Worm (Caenorhabditis elegans): Measurements from ENCODE around the gene Y59E9AL.36.

Gene Y59E9AL.36

ce11 chrIV:5202575-5202974 lies 6.7 kb downstream of the Y59E9AL.36 start:
- TF ChIP-seq nhr-21 (tag; optimal IDR thresholded peaks at IDR 0.05) = no peak
- no peak for TF ChIP-seq nhr-12 (tag; optimal IDR thresholded peaks at IDR 0.05)
- TF ChIP-seq F13H6.1 (tag; optimal IDR thresholded peaks at IDR 0.05) = no peak
- TF ChIP-seq elt-3 (tag; optimal IDR thresholded peaks at IDR 0.05) = no peak
- TF ChIP-seq sma-3 (GFP tag; optimal IDR thresholded peaks at IDR 0.05) = no peak
- TF ChIP-seq nhr-25 (tag; optimal IDR thresholded peaks at IDR 0.05) = no peak
- no peak for TF ChIP-seq sma-9 (GFP tag; optimal IDR thresholded peaks at IDR 0.05)
- no peak for TF ChIP-seq sma-9 (tag; optimal IDR thresholded peaks at IDR 0.05)
- TF ChIP-seq nhr-11 (tag; optimal IDR thresholded peaks at IDR 0.05) = no peak

- TF ChIP-seq nhr-10 (tag; optimal IDR thresholded peaks at IDR 0.05) (no peak), nhr-12 (tag; optimal IDR thresholded peaks at IDR 0.05) (no peak), alr-1 (tag; optimal IDR thresholded peaks at IDR 0.05) (no peak), sma-3 (GFP tag; optimal IDR thresholded peaks at IDR 0.05) (no peak), egl-27 (tag; optimal IDR thresholded peaks at IDR 0.05) (no peak), lsy-2 (tag; optimal IDR thresholded peaks at IDR 0.05) (peak in 1 of 2 experiments; percentile 18), nhr-21 (tag; optimal IDR thresholded peaks at IDR 0.05) (peak; percentile 32)
Measured at ce11 chrIV:5200813-5201212, 8.5 kb downstream of the Y59E9AL.36 start.

- no peak for TF ChIP-seq unc-62 (GFP tag; optimal IDR thresholded peaks at IDR 0.05)
- TF ChIP-seq nhr-77 (tag; optimal IDR thresholded peaks at IDR 0.05) = no peak
- no peak for TF ChIP-seq F13H6.1 (tag; optimal IDR thresholded peaks at IDR 0.05)
Measured at ce11 chrIV:5195531-5195930, 13.8 kb downstream of the Y59E9AL.36 start, which contains the start of gene gpa-18. Gene gpa-18 (minus strand): TSS chrIV:5195631.

ce11 chrIV:5188051-5188450 lies 21.2 kb downstream of the Y59E9AL.36 start:
- TF ChIP-seq lsy-2 (tag; optimal IDR thresholded peaks at IDR 0.05) (peak in 1 of 2 experiments; percentile 53), gmeb-1 (tag; optimal IDR thresholded peaks at IDR 0.05) (peak; percentile 77), unc-55 (GFP tag; optimal IDR thresholded peaks at IDR 0.05) (peak; percentile 76), nhr-237 (tag; optimal IDR thresholded peaks at IDR 0.05) (no peak)

- peak; percentile 36 for TF ChIP-seq F13H6.1 (tag; optimal IDR thresholded peaks at IDR 0.05)
- no peak for TF ChIP-seq mbf-1 (tag; optimal IDR thresholded peaks at IDR 0.05)
Measured at ce11 chrIV:5186480-5187205, 22.6 kb downstream of the Y59E9AL.36 start, which contains the start of the genes W03F8.6 and mtrf-1L. Gene W03F8.6 (minus strand): TSS chrIV:5186580. Gene mtrf-1L (plus strand): TSS chrIV:5187155.

- TF ChIP-seq nhr-129 (tag; optimal IDR thresholded peaks at IDR 0.05) (peak; percentile 92), ztf-4 (tag; optimal IDR thresholded peaks at IDR 0.05) (peak; percentile 90), unc-39 (tag; optimal IDR thresholded peaks at IDR 0.05) (no peak), nhr-10 (tag; optimal IDR thresholded peaks at IDR 0.05) (peak; percentile 57), mdl-1 (tag; optimal IDR thresholded peaks at IDR 0.05) (peak; percentile 3 to 15), zag-1 (tag; optimal IDR thresholded peaks at IDR 0.05) (peak; percentile 40), nhr-6 (tag; optimal IDR thresholded peaks at IDR 0.05) (peak; percentile 89), gmeb-1 (tag; optimal IDR thresholded peaks at IDR 0.05) (peak; percentile 99), dmd-4 (tag; optimal IDR thresholded peaks at IDR 0.05) (peak; percentile 45), lin-11 (tag; optimal IDR thresholded peaks at IDR 0.05) (peak; percentile 95), ZK546.5 (tag; optimal IDR thresholded peaks at IDR 0.05) (peak; percentile 60), sem-4 (tag; optimal IDR thresholded peaks at IDR 0.05) (peak; percentile 94), C34F6.9 (tag; optimal IDR thresholded peaks at IDR 0.05) (peak; percentile 94), unc-62 (GFP tag; optimal IDR thresholded peaks at IDR 0.05) (no peak), elt-1 (tag; optimal IDR thresholded peaks at IDR 0.05) (no peak), nhr-11 (tag; optimal IDR thresholded peaks at IDR 0.05) (no peak), nhr-23 (tag; optimal IDR thresholded peaks at IDR 0.05) (no peak), lsy-2 (tag; optimal IDR thresholded peaks at IDR 0.05) (peak; percentile 92 to 96), mbf-1 (tag; optimal IDR thresholded peaks at IDR 0.05) (no peak), blmp-1 (tag; optimal IDR thresholded peaks at IDR 0.05; ENCODE audit: insufficient read depth) (peak; percentile 100), snpc-4 (tag; optimal IDR thresholded peaks at IDR 0.05) (peak; percentile 86), mab-5 (tag; optimal IDR thresholded peaks at IDR 0.05) (peak; percentile 88), nhr-21 (tag; optimal IDR thresholded peaks at IDR 0.05) (peak; percentile 95), nhr-237 (tag; optimal IDR thresholded peaks at IDR 0.05) (peak; percentile 39), lin-39 (tag; optimal IDR thresholded peaks at IDR 0.05) (no peak), ama-1 (optimal IDR thresholded peaks at IDR 0.05) (no peak), crh-2 (tag; optimal IDR thresholded peaks at IDR 0.05) (peak; percentile 95), elt-3 (tag; optimal IDR thresholded peaks at IDR 0.05) (no peak), ztf-11 (tag; optimal IDR thresholded peaks at IDR 0.05) (no peak), lin-13 (GFP tag; optimal IDR thresholded peaks at IDR 0.05) (peak; percentile 91), fos-1 (tag; optimal IDR thresholded peaks at IDR 0.05) (peak; percentile 82), unc-55 (GFP tag; optimal IDR thresholded peaks at IDR 0.05) (peak; percentile 90), nhr-77 (tag; optimal IDR thresholded peaks at IDR 0.05) (peak; percentile 60)
Measured at ce11 chrIV:5183755-5184166, 25.5 kb downstream of the Y59E9AL.36 start, which contains the start of gene W03F8.4. Gene W03F8.4 (plus strand): TSS chrIV:5184123.
